Fruit fly (Drosophila melanogaster): ENCODE data around the gene CG33700.

- TF ChIP-seq CG8478 (optimal IDR thresholded peaks at IDR 0.05): no peak
- TF ChIP-seq psq (optimal IDR thresholded peaks at IDR 0.05): no peak
- TF ChIP-seq usp (GFP tag; optimal IDR thresholded peaks at IDR 0.05): no peak
- TF ChIP-seq Dll (optimal IDR thresholded peaks at IDR 0.05): no peak
Measured at dm6 chr3L:9504530-9504929, 20.8 kb downstream of the CG33700 start.

Measured in whole organism.